Fruit fly (Drosophila melanogaster): ENCODE data around the gene Prestin.

Prestin gene

dm6 chr3L:17950132-17950815 lies 42.7 kb upstream of the Prestin start (continued):
- TF ChIP-seq CG6791 (GFP tag; IDR thresholded peaks at IDR 0.05; ENCODE audit: partially characterized antibody) = no peak
- peak; percentile 16 for TF ChIP-seq CG17385 (GFP tag; optimal IDR thresholded peaks at IDR 0.05)
- TF ChIP-seq CG33557 (GFP tag; optimal IDR thresholded peaks at IDR 0.05) = no peak
- 0 out of 2 replicates have a peak, but pooled peaks have one; percentile 21 for TF ChIP-seq MBD-R2 (GFP tag; IDR thresholded peaks at IDR 0.05)
- peak; percentile 51 for TF ChIP-seq Fer1 (GFP tag; optimal IDR thresholded peaks at IDR 0.05)
- peak; percentile 49; the same call in 1 of the 2 replicates for TF ChIP-seq Bgb (GFP tag; IDR thresholded peaks at IDR 0.05; ENCODE audit: partially characterized antibody)
- peak; percentile 4 for TF ChIP-seq CG10147 (GFP tag; optimal IDR thresholded peaks at IDR 0.05)
- peak; percentile 28 for TF ChIP-seq CG15514 (GFP tag; optimal IDR thresholded peaks at IDR 0.05)
- peak; percentile 46 for TF ChIP-seq dm (GFP tag; optimal IDR thresholded peaks at IDR 0.05)
- no peak for TF ChIP-seq lilli (GFP tag; optimal IDR thresholded peaks at IDR 0.05)
- TF ChIP-seq sob (GFP tag; IDR thresholded peaks at IDR 0.05) = peak; percentile 9; the same call in 1 of the 2 replicates
- TF ChIP-seq CG31224 (GFP tag; IDR thresholded peaks at IDR 0.05) = 0 out of 2 replicates have a peak, but pooled peaks have one; percentile 14
- TF ChIP-seq yki (optimal IDR thresholded peaks at IDR 0.05) = no peak
- TF ChIP-seq gro (GFP tag; optimal IDR thresholded peaks at IDR 0.05) = peak; percentile 67
- peak; percentile 74; the same call in 1 of the 4 replicates for TF ChIP-seq chinmo (GFP tag; IDR thresholded peaks at IDR 0.05; ENCODE audit: partially characterized antibody)
- peak; percentile 18 for TF ChIP-seq abd-A (tag; optimal IDR thresholded peaks at IDR 0.05)
- no peak for TF ChIP-seq CG11696 (GFP tag; IDR thresholded peaks at IDR 0.05)
- TF ChIP-seq peb (GFP tag; IDR thresholded peaks at IDR 0.05) = no peak
- TF ChIP-seq CG15073 (GFP tag; optimal IDR thresholded peaks at IDR 0.05) = no peak
- TF ChIP-seq CG7987 (GFP tag; optimal IDR thresholded peaks at IDR 0.05) = peak; percentile 60
- peak; percentile 31 for TF ChIP-seq Deaf1 (tag; optimal IDR thresholded peaks at IDR 0.05)
- peak; percentile 79 for TF ChIP-seq Med (GFP tag)
- no peak for TF ChIP-seq CG10209 (GFP tag; optimal IDR thresholded peaks at IDR 0.05)
- TF ChIP-seq crol (GFP tag; IDR thresholded peaks at IDR 0.05) = peak; percentile 74
- peak; percentile 78 for TF ChIP-seq mirr (GFP tag; optimal IDR thresholded peaks at IDR 0.05)
- peak; percentile 0 for TF ChIP-seq CG13894 (tag; optimal IDR thresholded peaks at IDR 0.05)
- TF ChIP-seq CG12769 (tag; optimal IDR thresholded peaks at IDR 0.05) = peak; percentile 35
- TF ChIP-seq ftz-f1 (GFP tag; optimal IDR thresholded peaks at IDR 0.05) = peak; percentile 99
- peak; percentile 82 for TF ChIP-seq Hey (tag; optimal IDR thresholded peaks at IDR 0.05)
- TF ChIP-seq CG6272 (GFP tag; IDR thresholded peaks at IDR 0.05) = no peak
- TF ChIP-seq rib (GFP tag; IDR thresholded peaks at IDR 0.05) = peak; percentile 98
- peak; percentile 95 for TF ChIP-seq sug (tag; optimal IDR thresholded peaks at IDR 0.05)
- TF ChIP-seq trh (GFP tag; optimal IDR thresholded peaks at IDR 0.05) = no peak
- TF ChIP-seq Adf1 (GFP tag; IDR thresholded peaks at IDR 0.05) = peak; percentile 68; the same call in 1 of the 2 replicates
- TF ChIP-seq cg (GFP tag; optimal IDR thresholded peaks at IDR 0.05) = peak; percentile 61
- peak; percentile 7 for TF ChIP-seq CG3281 (GFP tag; optimal IDR thresholded peaks at IDR 0.05)
- TF ChIP-seq GATAe (GFP tag; conservative IDR thresholded peaks at IDR 0.05) = peak; percentile 90

dm6 chr3L:17949507-17950027 lies 42.0 kb upstream of the Prestin start:
- no peak for TF ChIP-seq CG1647 (GFP tag; optimal IDR thresholded peaks at IDR 0.05)
- no peak for TF ChIP-seq Rx (GFP tag; IDR thresholded peaks at IDR 0.05)
- TF ChIP-seq fd64A (GFP tag; optimal IDR thresholded peaks at IDR 0.05) = no peak
- no peak for TF ChIP-seq dpn (GFP tag; optimal IDR thresholded peaks at IDR 0.05)
- TF ChIP-seq NC2β (GFP tag; optimal IDR thresholded peaks at IDR 0.05) = no peak
- TF ChIP-seq yki (optimal IDR thresholded peaks at IDR 0.05) = no peak
- no peak for TF ChIP-seq Mad (GFP tag; optimal IDR thresholded peaks at IDR 0.05)
- TF ChIP-seq CG1024 (GFP tag; IDR thresholded peaks at IDR 0.05) = no peak
- TF ChIP-seq al (GFP tag; IDR thresholded peaks at IDR 0.05) = 0 out of 2 replicates have a peak, but pooled peaks have one; percentile 25
- TF ChIP-seq ham (GFP tag; IDR thresholded peaks at IDR 0.05) = no peak
- no peak for TF ChIP-seq NFAT (GFP tag; IDR thresholded peaks at IDR 0.05)
- no peak for TF ChIP-seq HHEX (GFP tag; optimal IDR thresholded peaks at IDR 0.05)
- TF ChIP-seq Hand (GFP tag; optimal IDR thresholded peaks at IDR 0.05) = no peak
- TF ChIP-seq BtbVII (GFP tag; optimal IDR thresholded peaks at IDR 0.05) = no peak
- TF ChIP-seq CG15073 (GFP tag; optimal IDR thresholded peaks at IDR 0.05) = no peak
- no peak for TF ChIP-seq Ada2b (GFP tag; IDR thresholded peaks at IDR 0.05)
